Worm (Caenorhabditis elegans): ENCODE data around the gene unc-26.

The unc-26 gene

DNA sequence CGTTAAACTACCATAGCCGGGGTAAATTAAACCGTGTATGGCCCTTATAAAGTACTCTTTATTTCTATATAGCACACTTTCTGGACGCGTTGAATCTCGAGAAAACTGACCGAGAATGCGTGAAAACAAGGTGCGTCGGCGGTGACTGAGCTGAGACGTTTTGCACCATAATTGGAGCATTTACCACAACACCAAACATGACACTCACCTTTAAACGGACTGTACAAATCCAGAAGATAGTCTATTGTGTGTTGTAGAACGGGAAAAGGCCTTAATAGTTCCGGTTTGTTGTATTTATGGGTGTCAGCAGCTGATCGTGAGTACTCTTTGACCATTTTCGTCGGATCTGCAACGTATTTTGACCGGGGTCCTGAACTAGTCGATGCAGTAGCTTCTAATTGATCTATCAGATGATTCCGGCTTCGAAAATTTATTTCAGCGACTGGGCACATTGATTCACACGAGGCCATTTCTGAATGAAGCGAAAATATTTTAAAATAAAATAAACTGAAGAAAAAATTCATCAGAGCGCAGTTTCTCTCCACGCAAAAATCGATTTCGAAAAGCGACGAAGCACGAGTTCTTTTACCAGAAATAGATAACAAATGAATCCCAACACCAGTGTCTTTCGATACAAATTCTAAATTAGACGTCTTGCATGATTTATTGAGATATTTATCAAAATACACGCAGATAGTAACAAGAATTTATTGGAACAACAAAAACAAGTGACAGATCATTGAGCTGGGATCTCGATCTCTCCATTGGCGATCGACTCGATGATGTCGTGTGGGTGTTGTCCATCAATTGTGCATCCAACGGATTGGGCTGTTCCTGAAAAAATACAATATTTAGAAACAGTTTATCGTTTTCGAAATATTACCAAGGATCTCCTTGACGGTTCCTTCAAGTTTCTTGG lies 33.1 kb downstream of the unc-26 start, which contains the start of gene tag-115 (continued):
- TF ChIP-seq alr-1 (tag; optimal IDR thresholded peaks at IDR 0.05; ENCODE audit: borderline replicate concordance) = no peak
- TF ChIP-seq mab-9 (GFP tag; IDR thresholded peaks at IDR 0.05) = no peak
- no peak for TF ChIP-seq sup-37 (GFP tag; optimal IDR thresholded peaks at IDR 0.05)
- TF ChIP-seq Y116A8C.19 (tag; optimal IDR thresholded peaks at IDR 0.05; ENCODE audit: borderline replicate concordance) = no peak
- no peak for TF ChIP-seq ztf-11 (tag; optimal IDR thresholded peaks at IDR 0.05)
- no peak for TF ChIP-seq nhr-76 (tag; optimal IDR thresholded peaks at IDR 0.05)
- TF ChIP-seq nhr-77 (tag; optimal IDR thresholded peaks at IDR 0.05) = no peak
- no peak for TF ChIP-seq dpl-1 (GFP tag; optimal IDR thresholded peaks at IDR 0.05)
- TF ChIP-seq isw-1 (GFP tag; IDR thresholded peaks at IDR 0.05) = no peak
- no peak for TF ChIP-seq C34B4.2 (tag; optimal IDR thresholded peaks at IDR 0.05)
- TF ChIP-seq snu-23 (GFP tag; optimal IDR thresholded peaks at IDR 0.05) = no peak
- no peak for TF ChIP-seq lir-3 (tag; optimal IDR thresholded peaks at IDR 0.05; ENCODE audit: poor library complexity)
- no peak for TF ChIP-seq blmp-1 (tag; optimal IDR thresholded peaks at IDR 0.05)
- TF ChIP-seq mep-1 (tag; optimal IDR thresholded peaks at IDR 0.05) = no peak
- no peak for TF ChIP-seq skn-1 (tag; optimal IDR thresholded peaks at IDR 0.05)
- no peak for TF ChIP-seq efl-3 (GFP tag; optimal IDR thresholded peaks at IDR 0.05)
- TF ChIP-seq ceh-8 (GFP tag; optimal IDR thresholded peaks at IDR 0.05) = no peak
- no peak for TF ChIP-seq unc-30 (tag; optimal IDR thresholded peaks at IDR 0.05)
- no peak for TF ChIP-seq unc-98 (GFP tag; IDR thresholded peaks at IDR 0.05)
- no peak for TF ChIP-seq pag-3 (tag; optimal IDR thresholded peaks at IDR 0.05; ENCODE audit: borderline replicate concordance, insufficient read depth)
- no peak for TF ChIP-seq tlp-1 (tag; optimal IDR thresholded peaks at IDR 0.05)
- no peak for TF ChIP-seq elt-2 (tag; optimal IDR thresholded peaks at IDR 0.05)
- TF ChIP-seq nhr-84 (tag; optimal IDR thresholded peaks at IDR 0.05) = no peak
- peak; percentile 57 for TF ChIP-seq ama-1 (optimal IDR thresholded peaks at IDR 0.05)
- TF ChIP-seq nhr-11 (tag; optimal IDR thresholded peaks at IDR 0.05) = no peak
- TF ChIP-seq sox-4 (tag; optimal IDR thresholded peaks at IDR 0.05) = no peak
- TF ChIP-seq mef-2 (tag; optimal IDR thresholded peaks at IDR 0.05) = no peak
- no peak for TF ChIP-seq grh-1 (GFP tag; IDR thresholded peaks at IDR 0.05)
- TF ChIP-seq hpl-2 (GFP tag; optimal IDR thresholded peaks at IDR 0.05) = no peak
- TF ChIP-seq lin-39 (tag; optimal IDR thresholded peaks at IDR 0.05) = no peak
- TF ChIP-seq nhr-71 (tag; optimal IDR thresholded peaks at IDR 0.05) = peak; percentile 43
- no peak for TF ChIP-seq elt-3 (tag; optimal IDR thresholded peaks at IDR 0.05)
- peak; percentile 21 for TF ChIP-seq aly-2 (tag; optimal IDR thresholded peaks at IDR 0.05)
- peak; percentile 37 for TF ChIP-seq nhr-85 (tag)
- TF ChIP-seq nhr-90 (tag; optimal IDR thresholded peaks at IDR 0.05; ENCODE audit: poor library complexity) = peak; percentile 10
- TF ChIP-seq hlh-17 (GFP tag; optimal IDR thresholded peaks at IDR 0.05; ENCODE audit: borderline replicate concordance) = no peak
- TF ChIP-seq irx-1 (tag; optimal IDR thresholded peaks at IDR 0.05) = no peak
- no peak for TF ChIP-seq nhr-12 (tag; optimal IDR thresholded peaks at IDR 0.05)
- no peak for TF ChIP-seq hlh-4 (tag; optimal IDR thresholded peaks at IDR 0.05)
- TF ChIP-seq efl-1 (optimal IDR thresholded peaks at IDR 0.05) = peak; percentile 8 to 17
- TF ChIP-seq efl-1 (GFP tag; optimal IDR thresholded peaks at IDR 0.05 in 1 of 2) = no peak
- TF ChIP-seq nhr-237 (tag; optimal IDR thresholded peaks at IDR 0.05) = no peak
- no peak for TF ChIP-seq ces-1 (GFP tag; optimal IDR thresholded peaks at IDR 0.05)
- TF ChIP-seq lin-13 (GFP tag; optimal IDR thresholded peaks at IDR 0.05) = no peak
- no peak for TF ChIP-seq ztf-4 (tag; optimal IDR thresholded peaks at IDR 0.05)
- no peak for TF ChIP-seq snpc-4 (tag; optimal IDR thresholded peaks at IDR 0.05)
- no peak for TF ChIP-seq pqm-1 (tag; optimal IDR thresholded peaks at IDR 0.05)
- TF ChIP-seq lsy-2 (tag; optimal IDR thresholded peaks at IDR 0.05) = peak; percentile 12 to 64
- TF ChIP-seq lin-15B (tag; optimal IDR thresholded peaks at IDR 0.05) = no peak
- TF ChIP-seq ceh-82 (tag; optimal IDR thresholded peaks at IDR 0.05) = no peak
- no peak for TF ChIP-seq C16A3.4 (tag; optimal IDR thresholded peaks at IDR 0.05)
- no peak for TF ChIP-seq unc-86 (tag; optimal IDR thresholded peaks at IDR 0.05)

Measured in whole organism, L1 larva.